Fruit fly (Drosophila melanogaster) whole organism, wandering third instar larva: ENCODE measurements around the gene ArfGAP1.

Experiments
- OdsH ChIP-seq: fragments of 200-800 bp; sonication (Bioruptor generic); optimal IDR thresholded peaks from 2 replicates; lab custom pipeline; 2016; ENCODE audit warnings: missing biosample characterization, mild to moderate bottlenecking, missing genetic modification characterization
- Vsx2 ChIP-seq: fragments of 200-300, 225-300 bp; sonication (Bioruptor generic); optimal IDR thresholded peaks from 2 replicates; lab custom pipeline; 2018; ENCODE audit warnings: missing biosample characterization, missing genetic modification characterization; ENCODE audit not compliant: partially characterized antibody

DNA sequence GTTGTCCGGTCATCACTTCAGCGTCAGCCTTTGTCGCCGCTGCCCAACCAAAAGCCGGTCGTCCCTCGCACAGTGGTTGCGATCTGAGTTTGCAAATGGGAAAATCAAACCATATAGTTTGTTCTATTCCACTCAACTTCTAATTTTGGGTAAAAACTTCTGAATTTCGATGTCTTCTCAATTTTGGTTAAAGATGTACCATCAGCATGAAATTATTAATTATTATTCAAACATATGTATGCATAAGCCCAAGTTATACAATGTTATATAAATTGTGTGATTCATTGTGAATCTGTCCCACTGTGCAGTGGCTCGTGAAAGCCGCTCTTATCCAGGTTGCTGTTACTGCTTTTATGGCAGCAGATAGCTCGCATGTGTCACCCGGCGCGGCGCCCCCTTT is 25.2 kb upstream of the ArfGAP1 start:
- TF ChIP-seq OdsH (GFP tag; lab: Kevin White, UChicago) (peak; percentile 52), Vsx2 (GFP tag; lab: Kevin White, UChicago) (no peak)
